Worm (Caenorhabditis elegans): ENCODE data around the gene srh-131.

DNA sequence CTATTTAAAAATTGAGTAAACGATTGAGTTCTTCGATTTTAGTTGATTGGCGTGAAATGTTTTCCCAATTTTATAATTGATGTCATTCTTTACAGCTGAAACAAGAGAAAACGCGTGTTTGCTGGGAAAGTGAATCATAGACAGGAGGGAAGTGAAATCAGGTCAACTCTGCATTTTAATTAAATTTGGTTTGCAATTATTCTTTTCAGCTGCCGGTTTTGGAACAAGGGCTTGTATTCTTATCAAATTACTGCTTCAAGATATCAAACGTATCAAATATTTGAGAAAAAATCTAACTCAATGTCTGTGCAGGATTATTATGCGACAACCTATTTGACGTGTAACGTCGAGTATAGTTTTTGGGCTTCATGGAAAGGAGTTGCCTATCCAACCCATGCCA is 11.5 kb downstream of the srh-131 start, which contains the start of gene srh-97:
- TF ChIP-seq mep-1 (tag; optimal IDR thresholded peaks at IDR 0.05) (no peak), dmd-8 (GFP tag; IDR thresholded peaks at IDR 0.05) (no peak), ceh-82 (tag; optimal IDR thresholded peaks at IDR 0.05) (no peak), mxl-2 (GFP tag; conservative IDR thresholded peaks at IDR 0.05) (no peak), lir-3 (tag; optimal IDR thresholded peaks at IDR 0.05) (no peak), nhr-77 (tag; optimal IDR thresholded peaks at IDR 0.05) (no peak), ama-1 (optimal IDR thresholded peaks at IDR 0.05) (no peak), unc-130 (GFP tag; optimal IDR thresholded peaks at IDR 0.05) (no peak), ctbp-1 (GFP tag; IDR thresholded peaks at IDR 0.05) (no peak), fkh-10 (GFP tag; optimal IDR thresholded peaks at IDR 0.05) (no peak), ztf-11 (tag; optimal IDR thresholded peaks at IDR 0.05) (no peak)
